Fruit fly (Drosophila melanogaster) whole organism, embryonic: ENCODE measurements around the gene meep.
A peak's percentile ranks its signal among the peaks of the same experiment; 100 is the strongest.

Experiments
- Atf-2 ChIP-seq: fragments of 200-800 bp; sonication (Bioruptor generic); optimal IDR thresholded peaks from 2 replicates; lab custom pipeline; 2016; ENCODE audit warnings: missing biosample characterization, missing genetic modification characterization
- Atf6 ChIP-seq: fragments of 200-800 bp; sonication (Bioruptor generic); IDR thresholded peaks from 2 replicates; pipeline ENCODE4 v1.3.6; 2022; ENCODE audit warnings: missing biosample characterization, missing genetic modification characterization
- CG10321 ChIP-seq: fragments of 200-800 bp; sonication (Bioruptor generic); IDR thresholded peaks from 2 replicates; pipeline ENCODE4 v1.3.6; 2022; ENCODE audit warnings: missing biosample characterization, missing genetic modification characterization
- CG10431 ChIP-seq: fragments of 200-800 bp; sonication (Bioruptor generic); optimal IDR thresholded peaks from 3 replicates; lab custom pipeline; 2018; ENCODE audit warnings: missing biosample characterization, mild to moderate bottlenecking, missing genetic modification characterization
- CG10979 ChIP-seq: fragments of 200-800 bp; sonication (Bioruptor generic); optimal IDR thresholded peaks from 2 replicates; lab custom pipeline; 2018; ENCODE audit warnings: missing biosample characterization, mild to moderate bottlenecking, missing genetic modification characterization, moderate library complexity
- CG11247 ChIP-seq: fragments of 200-800 bp; sonication (Bioruptor generic); IDR thresholded peaks from 2 replicates; pipeline ENCODE4 v1.3.6; 2022; ENCODE audit warnings: missing biosample characterization, missing genetic modification characterization
- CG11504 ChIP-seq: fragments of 200-800 bp; sonication (Bioruptor generic); optimal IDR thresholded peaks from 3 replicates; lab custom pipeline; 2019; ENCODE audit warnings: missing biosample characterization, mild to moderate bottlenecking, missing genetic modification characterization, moderate library complexity
- CG11723 ChIP-seq: fragments of 200-800 bp; sonication (Bioruptor generic); optimal IDR thresholded peaks from 2 replicates; lab custom pipeline; 2017; ENCODE audit warnings: missing biosample characterization, mild to moderate bottlenecking, missing genetic modification characterization
- CG1233 ChIP-seq: fragments of 200-800 bp; sonication (Bioruptor generic); optimal IDR thresholded peaks from 4 replicates; lab custom pipeline; 2018; ENCODE audit warnings: missing biosample characterization, mild to moderate bottlenecking, missing genetic modification characterization
- CG12659 ChIP-seq: fragments of 200-800 bp; sonication (Bioruptor generic); optimal IDR thresholded peaks from 3 replicates; lab custom pipeline; 2017; ENCODE audit warnings: mild to moderate bottlenecking, missing biosample characterization, missing genetic modification reagents, missing genetic modification characterization
- CG14441 ChIP-seq: fragments of 200-800 bp; sonication (Bioruptor generic); IDR thresholded peaks from 2 replicates; pipeline ENCODE4 v1.3.6; 2022; ENCODE audit warnings: missing biosample characterization, missing genetic modification characterization
- CG16813 ChIP-seq: fragments of 200-800 bp; sonication (Bioruptor generic); IDR thresholded peaks from 3 replicates; pipeline ENCODE4 v1.3.6; 2022; ENCODE audit warnings: missing biosample characterization, missing genetic modification characterization; ENCODE audit not compliant: partially characterized antibody
- CG17829 ChIP-seq: fragments of 200-800 bp; optimal IDR thresholded peaks from 2 replicates; lab custom pipeline; 2019; ENCODE audit warnings: missing biosample characterization, mild to moderate bottlenecking, missing genetic modification characterization, moderate library complexity
- CG33557 ChIP-seq: fragments of 200-800 bp; sonication (Bioruptor generic); optimal IDR thresholded peaks from 2 replicates; lab custom pipeline; 2019; ENCODE audit warnings: missing biosample characterization, mild to moderate bottlenecking, missing genetic modification characterization, moderate library complexity
- CG34422 ChIP-seq: fragments of 200-800 bp; sonication (Bioruptor generic); IDR thresholded peaks from 3 replicates; pipeline ENCODE4 v1.3.6; 2022; ENCODE audit warnings: missing biosample characterization, missing genetic modification characterization
- CG4282 ChIP-seq: fragments of 200-800 bp; sonication (Bioruptor generic); optimal IDR thresholded peaks from 2 replicates; lab custom pipeline; 2016; ENCODE audit warnings: missing biosample characterization, missing genetic modification characterization
- CG4328 ChIP-seq: fragments of 200-800 bp; sonication (Bioruptor generic); optimal IDR thresholded peaks from 3 replicates; lab custom pipeline; 2017; ENCODE audit warnings: missing biosample characterization, missing genetic modification reagents, missing genetic modification characterization
- CG4617 ChIP-seq: fragments of 200-800 bp; sonication (Bioruptor generic); optimal IDR thresholded peaks from 3 replicates; lab custom pipeline; 2016; ENCODE audit warnings: missing biosample characterization, missing genetic modification characterization, borderline replicate concordance
- CG8089 ChIP-seq: fragments of 200-800 bp; sonication (Bioruptor generic); optimal IDR thresholded peaks from 3 replicates; lab custom pipeline; 2016; ENCODE audit warnings: missing biosample characterization, missing genetic modification characterization
- CG8281 ChIP-seq: fragments of 200-800 bp; sonication (Bioruptor generic); optimal IDR thresholded peaks from 2 replicates; lab custom pipeline; 2018; ENCODE audit warnings: missing biosample characterization, mild to moderate bottlenecking, missing genetic modification characterization, moderate library complexity
- CG9797 ChIP-seq: fragments of 200-800 bp; sonication (Bioruptor generic); optimal IDR thresholded peaks from 3 replicates; lab custom pipeline; 2018; ENCODE audit warnings: missing biosample characterization, mild to moderate bottlenecking, missing genetic modification characterization
- D ChIP-seq, 2 experiments: fragments of 200-800 bp in 1 of 2; fragments of >200 bp in 1 of 2; sonication (Bioruptor generic) in 1 of 2; optimal IDR thresholded peaks; 2 replicates in 1 of 2; 3 replicates in 1 of 2; lab custom pipeline; 2017; ENCODE audit warnings: mild to moderate bottlenecking in 1 of 2, missing biosample characterization in 1 of 2, missing genetic modification characterization in 1 of 2, missing genetic modification reagents in 1 of 2
- D19A ChIP-seq: fragments of 200-800 bp; optimal IDR thresholded peaks from 3 replicates; lab custom pipeline; 2019; ENCODE audit warnings: missing biosample characterization, mild to moderate bottlenecking, missing genetic modification characterization, moderate library complexity
- Dip3 ChIP-seq: fragments of 200-800 bp; sonication (Bioruptor generic); optimal IDR thresholded peaks from 3 replicates; lab custom pipeline; 2016; ENCODE audit warnings: missing biosample characterization, missing genetic modification characterization
- Doc3 ChIP-seq: fragments of 200-800 bp; sonication (Bioruptor generic); IDR thresholded peaks from 3 replicates; pipeline ENCODE4 v1.3.6; 2022; ENCODE audit warnings: missing biosample characterization, missing genetic modification characterization; ENCODE audit not compliant: partially characterized antibody
- Gsc ChIP-seq: fragments of 200-800 bp; sonication (Bioruptor generic); IDR thresholded peaks from 2 replicates; pipeline ENCODE4 v1.3.6; 2022; ENCODE audit warnings: missing biosample characterization, missing genetic modification characterization
- H2.0 ChIP-seq: fragments of 200-800 bp; sonication (Bioruptor generic); IDR thresholded peaks from 2 replicates; pipeline ENCODE4 v1.3.6; 2022; ENCODE audit warnings: missing biosample characterization, missing genetic modification characterization
- Mad ChIP-seq: fragments of 200-800 bp; sonication (Bioruptor generic); optimal IDR thresholded peaks from 2 replicates; lab custom pipeline; 2016; ENCODE audit warnings: missing biosample characterization, missing genetic modification characterization
- NFAT ChIP-seq: fragments of 200-800 bp; sonication (Bioruptor generic); IDR thresholded peaks from 2 replicates; pipeline ENCODE4 v1.3.6; 2022; ENCODE audit warnings: missing biosample characterization, missing genetic modification characterization
- Oaz ChIP-seq: fragments of 200-800 bp; sonication (Bioruptor generic); IDR thresholded peaks from 2 replicates; pipeline ENCODE4 v1.3.6; 2022; ENCODE audit warnings: missing biosample characterization, missing genetic modification characterization
- Poxn ChIP-seq: fragments of 200-800 bp; sonication (Bioruptor generic); IDR thresholded peaks from 2 replicates; pipeline ENCODE4 v1.3.6; 2022; ENCODE audit warnings: missing biosample characterization, missing genetic modification characterization
- Ptx1 ChIP-seq: fragments of 200-800 bp; sonication (Bioruptor generic); IDR thresholded peaks from 2 replicates; pipeline ENCODE4 v1.3.6; 2022; ENCODE audit warnings: missing biosample characterization, missing genetic modification characterization
- Scr ChIP-seq: fragments of 200-800 bp; sonication (Bioruptor generic); IDR thresholded peaks from 2 replicates; pipeline ENCODE4 v1.3.6; 2022; ENCODE audit warnings: missing biosample characterization, missing genetic modification characterization; ENCODE audit not compliant: partially characterized antibody
- Sin3A ChIP-seq: fragments of >200 bp; optimal IDR thresholded peaks from 2 replicates; lab custom pipeline; 2018
- Trl ChIP-seq, 3 experiments: fragments of >200 bp in 2 of 3; fragments of 200-800 bp in 1 of 3; sonication (Bioruptor generic) in 1 of 3; optimal IDR thresholded peaks; 2 replicates in 1 of 3; 3 replicates in 2 of 3; lab custom pipeline; 2016 to 2017; ENCODE audit warnings: missing biosample characterization in 1 of 3, missing genetic modification characterization in 1 of 3
- Xbp1 ChIP-seq: fragments of 200-800 bp; sonication (Bioruptor generic); optimal IDR thresholded peaks from 3 replicates; lab custom pipeline; 2016; ENCODE audit warnings: missing biosample characterization, mild to moderate bottlenecking, missing genetic modification characterization
- ara ChIP-seq: fragments of 200-800 bp; sonication (Bioruptor generic); IDR thresholded peaks from 2 replicates; pipeline ENCODE4 v1.3.6; 2022; ENCODE audit warnings: missing biosample characterization, missing genetic modification characterization
- cato ChIP-seq: fragments of 200-800 bp; sonication (Bioruptor generic); optimal IDR thresholded peaks from 2 replicates; lab custom pipeline; 2016; ENCODE audit warnings: missing biosample characterization, missing genetic modification characterization, borderline replicate concordance
- hb ChIP-seq: fragments of 200-800 bp; sonication (Bioruptor generic); IDR thresholded peaks from 3 replicates; pipeline ENCODE4 v1.3.6; 2022; ENCODE audit warnings: missing biosample characterization, missing genetic modification characterization; ENCODE audit not compliant: partially characterized antibody
- lbe ChIP-seq: fragments of 200-800 bp; sonication (Bioruptor generic); optimal IDR thresholded peaks from 2 replicates; lab custom pipeline; 2016; ENCODE audit warnings: missing biosample characterization, mild to moderate bottlenecking, missing genetic modification characterization
- nerfin-2 ChIP-seq: fragments of 200-800 bp; sonication (Bioruptor generic); IDR thresholded peaks from 2 replicates; pipeline ENCODE4 v1.3.6; 2022; ENCODE audit warnings: missing biosample characterization, missing genetic modification characterization; ENCODE audit not compliant: partially characterized antibody
- pb ChIP-seq: fragments of 200-800 bp; sonication (Bioruptor generic); optimal IDR thresholded peaks from 3 replicates; lab custom pipeline; 2016; ENCODE audit warnings: missing biosample characterization, missing genetic modification characterization
- pita ChIP-seq: fragments of 200-800 bp; sonication (Bioruptor generic); optimal IDR thresholded peaks from 2 replicates; lab custom pipeline; 2017; ENCODE audit warnings: missing biosample characterization, mild to moderate bottlenecking, missing genetic modification characterization
- schlank ChIP-seq: fragments of 200-800 bp; sonication (Bioruptor generic); optimal IDR thresholded peaks from 2 replicates; lab custom pipeline; 2018; ENCODE audit warnings: missing biosample characterization, mild to moderate bottlenecking, missing genetic modification characterization
- so ChIP-seq: fragments of 200-800 bp; sonication (Bioruptor generic); IDR thresholded peaks from 3 replicates; pipeline ENCODE4 v1.3.6; 2022; ENCODE audit warnings: missing biosample characterization, missing genetic modification characterization
- sob ChIP-seq: fragments of 200-800 bp; sonication (Bioruptor generic); IDR thresholded peaks from 2 replicates; pipeline ENCODE4 v1.3.6; 2022; ENCODE audit warnings: missing biosample characterization, missing genetic modification characterization
- sr ChIP-seq: fragments of 200-800 bp; sonication (Bioruptor generic); IDR thresholded peaks from 3 replicates; pipeline ENCODE4 v1.3.6; 2022; ENCODE audit warnings: missing biosample characterization, missing genetic modification characterization
- ttk ChIP-seq: fragments of 200-800 bp; sonication (Bioruptor generic); IDR thresholded peaks from 2 replicates; pipeline ENCODE4 v2.1.2; 2022; ENCODE audit warnings: missing biosample characterization, missing genetic modification characterization
- unpg ChIP-seq: fragments of 200-800 bp; sonication (Bioruptor generic); optimal IDR thresholded peaks from 3 replicates; lab custom pipeline; 2018; ENCODE audit warnings: missing biosample characterization, mild to moderate bottlenecking, missing genetic modification characterization, moderate library complexity
- vnd ChIP-seq: fragments of 200-800 bp; sonication (Bioruptor generic); IDR thresholded peaks from 3 replicates; pipeline ENCODE4 v1.3.6; 2022; ENCODE audit warnings: missing biosample characterization, missing genetic modification characterization; ENCODE audit not compliant: partially characterized antibody

The meep gene

DNA sequence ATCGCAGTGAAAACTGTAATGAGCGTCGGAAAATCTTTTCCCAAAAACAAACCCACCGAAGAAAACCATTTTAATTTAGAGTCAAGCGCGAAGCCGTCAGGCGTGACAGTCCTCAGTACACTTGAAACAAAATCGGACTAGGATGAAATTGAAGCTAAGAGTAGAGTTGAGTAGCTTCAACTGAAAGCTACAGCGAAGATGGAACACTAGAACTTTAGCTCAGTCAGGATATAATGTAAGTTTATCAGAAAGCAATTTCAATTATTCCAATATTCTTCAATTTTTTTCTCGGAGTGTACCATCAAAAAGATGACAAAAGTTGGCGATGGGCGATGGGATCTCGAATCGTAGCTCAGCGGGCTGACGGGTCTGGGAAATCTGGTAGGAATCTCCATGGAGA is 13.6 kb upstream of the meep start (continued):
- no peak for TF ChIP-seq Oaz (GFP tag; lab: Robert Waterston, UW)
- peak; percentile 48 for TF ChIP-seq CG17829 (tag; lab: Kevin White, UChicago)
- TF ChIP-seq CG33557 = no peak
- TF ChIP-seq Poxn = no peak
- no peak for TF ChIP-seq Doc3 (GFP tag; lab: Robert Waterston, UW)
- TF ChIP-seq Sin3A = no peak
- no peak for TF ChIP-seq NFAT (GFP tag; lab: Robert Waterston, UW)
- no peak for TF ChIP-seq lbe (GFP tag; lab: Kevin White, UChicago)
- TF ChIP-seq CG4617 = no peak
- no peak for TF ChIP-seq ara (GFP tag; lab: Robert Waterston, UW)
- no peak for TF ChIP-seq CG8089 (GFP tag; lab: Kevin White, UChicago)
- TF ChIP-seq D19A (tag; lab: Kevin White, UChicago) = peak; percentile 50
- no peak for TF ChIP-seq CG10431
- no peak for TF ChIP-seq nerfin-2 (GFP tag; lab: Robert Waterston, UW)
- TF ChIP-seq sr = no peak
- peak; percentile 36 for TF ChIP-seq Xbp1 (GFP tag; lab: Kevin White, UChicago)
- TF ChIP-seq pb (GFP tag; lab: Kevin White, UChicago) = no peak
- no peak for TF ChIP-seq Scr (GFP tag; lab: Robert Waterston, UW)
- TF ChIP-seq vnd (GFP tag; lab: Robert Waterston, UW) = no peak
- TF ChIP-seq CG1233 (GFP tag; lab: Kevin White, UChicago) = peak; percentile 6
- no peak for TF ChIP-seq hb (GFP tag; lab: Robert Waterston, UW)
- TF ChIP-seq Atf6 (GFP tag; lab: Robert Waterston, UW) = 0 out of 2 replicates have a peak, but pooled peaks have one; percentile 24
- no peak for TF ChIP-seq pita (GFP tag; lab: Kevin White, UChicago)
- no peak for TF ChIP-seq Atf-2 (GFP tag; lab: Kevin White, UChicago)
- TF ChIP-seq CG12659 (GFP tag; lab: Kevin White, UChicago) = peak; percentile 1
- TF ChIP-seq Gsc (GFP tag; lab: Robert Waterston, UW) = no peak
- no peak for TF ChIP-seq so
- no peak for TF ChIP-seq CG34422 (GFP tag; lab: Robert Waterston, UW)
- TF ChIP-seq CG10321 (GFP tag; lab: Robert Waterston, UW) = no peak
- peak; percentile 54 for TF ChIP-seq Ptx1 (GFP tag; lab: Robert Waterston, UW)
- peak; percentile 37; the same call in 1 of the 2 replicates for TF ChIP-seq CG11247
- TF ChIP-seq Mad (GFP tag; lab: Kevin White, UChicago) = no peak
- no peak for TF ChIP-seq H2.0
- no peak for TF ChIP-seq Dip3 (GFP tag; lab: Kevin White, UChicago)
- TF ChIP-seq unpg (GFP tag; lab: Kevin White, UChicago) = peak; percentile 58
- no peak for TF ChIP-seq CG16813 (GFP tag; lab: Robert Waterston, UW)
- no peak for TF ChIP-seq CG9797
- no peak for TF ChIP-seq D (optimal IDR thresholded peaks at IDR 0.05; lab: Kevin White, UChicago)
- TF ChIP-seq D (GFP tag; optimal IDR thresholded peaks at IDR 0.05; lab: Kevin White, UChicago) = peak; percentile 48
- TF ChIP-seq Trl (optimal IDR thresholded peaks at IDR 0.05; lab: Kevin White, UChicago) = no peak
- peak; percentile 2 for TF ChIP-seq Trl (GFP tag; optimal IDR thresholded peaks at IDR 0.05; lab: Kevin White, UChicago)
- TF ChIP-seq CG4328 (GFP tag; lab: Kevin White, UChicago) = no peak
- no peak for TF ChIP-seq CG8281 (tag; lab: Kevin White, UChicago)
- no peak for TF ChIP-seq schlank (tag; lab: Kevin White, UChicago)
- TF ChIP-seq CG4282 (GFP tag; lab: Kevin White, UChicago) = no peak
- no peak; the same call in 1 of the 2 replicates for TF ChIP-seq sob
- peak; percentile 74 for TF ChIP-seq CG10979
- 0 out of 2 replicates have a peak, but pooled peaks have one; percentile 18 for TF ChIP-seq CG14441 (GFP tag; lab: Robert Waterston, UW)
- TF ChIP-seq CG11723 (GFP tag; lab: Kevin White, UChicago) = no peak
- 0 out of 2 replicates have a peak, but pooled peaks have one; percentile 30 for TF ChIP-seq ttk (GFP tag; lab: Robert Waterston, UW)
- TF ChIP-seq cato = no peak
- peak; percentile 70 for TF ChIP-seq CG11504
